Worm (Caenorhabditis elegans) whole organism, L4 larva: ENCODE results near the gene R12C12.9.

Source experiments
- F26F4.8 ChIP-seq: fragments of 200-800 bp; sonication (Bioruptor generic); conservative IDR thresholded peaks from 2 replicates; pipeline ENCODE4 v1.3.6; 2022; ENCODE audit warnings: missing genetic modification characterization, missing compliant biosample characterization
- F49E8.2 ChIP-seq: sonication (generic microtip); optimal IDR thresholded peaks from 2 replicates; lab custom pipeline; 2016; ENCODE audit warnings: missing compliant biosample characterization, mild to moderate bottlenecking, missing genetic modification characterization, borderline replicate concordance
- ama-1 ChIP-seq: fragments of 150-350 bp; optimal IDR thresholded peaks from 2 replicates; lab custom pipeline; 2014; ENCODE audit warnings: inconsistent platforms, mixed read lengths
- arid-1 ChIP-seq: fragments of 200-800 bp; sonication (Bioruptor generic); conservative IDR thresholded peaks from 2 replicates; pipeline ENCODE4 v1.3.6; 2022; ENCODE audit warnings: missing genetic modification reagents, missing genetic modification characterization, missing compliant biosample characterization
- dmd-9 ChIP-seq: fragments of 200-800 bp; sonication (Bioruptor generic); IDR thresholded peaks from 2 replicates; pipeline ENCODE4 v1.3.6; 2022; ENCODE audit warnings: missing genetic modification reagents, missing genetic modification characterization, missing compliant biosample characterization
- hlh-30 ChIP-seq: sonication (generic microtip); optimal IDR thresholded peaks from 2 replicates; lab custom pipeline; 2017; ENCODE audit warnings: antibody characterized with exemption, mild to moderate bottlenecking, missing genetic modification characterization, missing compliant biosample characterization; ENCODE audit not compliant: insufficient read depth
- lir-3 ChIP-seq: sonication (generic microtip); optimal IDR thresholded peaks from 2 replicates; lab custom pipeline; 2016; ENCODE audit warnings: mild to moderate bottlenecking, missing genetic modification characterization, missing compliant biosample characterization
- unc-62 ChIP-seq, 3 experiments: fragments of 150-350 bp in 1 of 3; sonication (generic microtip); optimal IDR thresholded peaks in 2 of 3; peaks in 1 of 3; 1 replicate in 1 of 3; 2 replicates in 2 of 3; lab custom pipeline; 2014 to 2017; ENCODE audit warnings: missing biosample characterization in 3 of 3, missing genetic modification characterization in 3 of 3, missing genetic modification reagents in 3 of 3, missing genotype in 1 of 3
- zag-1 ChIP-seq: fragments of 150-350 bp; optimal IDR thresholded peaks from 2 replicates; lab custom pipeline; 2014; ENCODE audit warnings: missing biosample characterization, missing genetic modification characterization
- zip-2 ChIP-seq: fragments of 150-350 bp; optimal IDR thresholded peaks from 2 replicates; lab custom pipeline; 2014; ENCODE audit warnings: missing biosample characterization, missing genetic modification characterization
- ztf-11 ChIP-seq: fragments of 150-350 bp; optimal IDR thresholded peaks from 2 replicates; lab custom pipeline; 2014; ENCODE audit warnings: missing biosample characterization, missing genetic modification characterization

DNA sequence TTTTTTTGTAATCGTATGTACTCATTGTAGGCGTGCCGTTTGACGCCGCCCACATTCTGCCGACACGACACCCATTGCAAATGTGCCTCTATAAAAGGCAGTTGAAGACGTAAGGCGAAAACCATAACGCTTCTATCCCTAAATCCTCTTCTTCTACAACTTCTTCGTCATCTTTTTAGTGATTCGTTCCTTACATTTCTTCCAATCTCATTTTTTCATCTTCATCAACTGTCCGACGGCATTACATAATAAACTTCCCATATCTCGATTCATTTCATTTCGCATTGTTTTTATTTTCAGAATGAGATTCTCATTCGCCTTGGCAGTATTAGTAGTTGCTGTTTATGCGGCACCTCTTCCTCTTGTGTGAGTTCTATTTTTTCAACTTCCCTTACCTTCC, 4.4 kb downstream of the R12C12.9 start, which contains the start of gene ZK84.1:
- TF ChIP-seq lir-3 (tag; lab: Kevin White, UChicago): no peak
- TF ChIP-seq F49E8.2: no peak
- no peak for TF ChIP-seq F26F4.8
- no peak for TF ChIP-seq dmd-9 (GFP tag; lab: Robert Waterston, UW)
- TF ChIP-seq ama-1 (lab: Kevin White, UChicago): no peak
- no peak for TF ChIP-seq ztf-11 (tag; lab: Kevin White, UChicago)
- TF ChIP-seq arid-1 (GFP tag; lab: Robert Waterston, UW): no peak
- no peak for TF ChIP-seq zip-2 (tag; lab: Kevin White, UChicago)
- no peak for TF ChIP-seq hlh-30 (tag; lab: Kevin White, UChicago)
- no peak for TF ChIP-seq unc-62 (GFP tag; optimal IDR thresholded peaks at IDR 0.05 in 1 of 2; lab: Kevin White, UChicago)
- TF ChIP-seq unc-62 (tag; optimal IDR thresholded peaks at IDR 0.05; lab: Kevin White, UChicago): no peak
- TF ChIP-seq zag-1 (tag; lab: Kevin White, UChicago): no peak
